Fruit fly (Drosophila melanogaster) whole organism, prepupa: ENCODE results near the gene Nsun5.

Experiments
- Blimp-1 ChIP-seq: fragments of 200-800 bp; sonication (Bioruptor generic); optimal IDR thresholded peaks from 3 replicates; lab custom pipeline; 2017; ENCODE audit warnings: missing biosample characterization, missing genetic modification characterization, mild to moderate bottlenecking, moderate library complexity, missing genetic modification reagents
- CG10631 ChIP-seq: fragments of 200-800 bp; sonication (Bioruptor generic); optimal IDR thresholded peaks from 2 replicates; lab custom pipeline; 2016; ENCODE audit warnings: missing biosample characterization, missing genetic modification characterization
- CG11762 ChIP-seq: fragments of 200-800 bp; sonication (Bioruptor generic); optimal IDR thresholded peaks from 3 replicates; lab custom pipeline; 2016; ENCODE audit warnings: missing biosample characterization, missing genetic modification characterization; ENCODE audit not compliant: insufficient read depth
- CG11902 ChIP-seq: fragments of 200-800 bp; sonication (Bioruptor generic); optimal IDR thresholded peaks from 3 replicates; lab custom pipeline; 2016; ENCODE audit warnings: missing biosample characterization, missing genetic modification characterization
- CG1621 ChIP-seq: fragments of 200-800 bp; sonication (Bioruptor generic); optimal IDR thresholded peaks from 3 replicates; lab custom pipeline; 2018; ENCODE audit warnings: missing biosample characterization, mild to moderate bottlenecking, missing genetic modification characterization
- CG16779 ChIP-seq: fragments of 200-800 bp; sonication (Bioruptor generic); optimal IDR thresholded peaks from 3 replicates; lab custom pipeline; 2017; ENCODE audit warnings: missing biosample characterization, mild to moderate bottlenecking, missing genetic modification characterization
- CG3032 ChIP-seq: fragments of 200-800 bp; optimal IDR thresholded peaks from 2 replicates; lab custom pipeline; 2019; ENCODE audit warnings: missing biosample characterization, mild to moderate bottlenecking, missing genetic modification characterization, moderate library complexity
- CG32006 ChIP-seq: fragments of 200-800 bp; sonication (Bioruptor generic); optimal IDR thresholded peaks from 3 replicates; lab custom pipeline; 2017; ENCODE audit warnings: missing biosample characterization, mild to moderate bottlenecking, missing genetic modification characterization
- CG34406 ChIP-seq: fragments of 200-800 bp; sonication (Bioruptor generic); optimal IDR thresholded peaks from 3 replicates; lab custom pipeline; 2016; ENCODE audit warnings: missing biosample characterization, missing genetic modification characterization
- CG3919 ChIP-seq: fragments of 200-800 bp; sonication (Bioruptor generic); optimal IDR thresholded peaks from 3 replicates; lab custom pipeline; 2016; ENCODE audit warnings: missing biosample characterization, missing genetic modification characterization
- CG4318 ChIP-seq: fragments of 200-800 bp; sonication (Bioruptor generic); optimal IDR thresholded peaks from 3 replicates; lab custom pipeline; 2017; ENCODE audit warnings: missing biosample characterization, mild to moderate bottlenecking, missing genetic modification characterization
- CG6163 ChIP-seq: fragments of 200-800 bp; sonication (Bioruptor generic); IDR thresholded peaks from 3 replicates; pipeline ENCODE4 v1.3.6; 2022; ENCODE audit warnings: missing biosample characterization, missing genetic modification characterization
- CG6792 ChIP-seq: fragments of 200-800 bp; sonication (Bioruptor generic); optimal IDR thresholded peaks from 3 replicates; lab custom pipeline; 2016; ENCODE audit warnings: missing biosample characterization, missing genetic modification characterization
- CG6808 ChIP-seq: fragments of 200-800 bp; sonication (Bioruptor generic); optimal IDR thresholded peaks from 3 replicates; lab custom pipeline; 2017; ENCODE audit warnings: missing biosample characterization, missing genetic modification characterization, mild to moderate bottlenecking, moderate library complexity, missing genetic modification reagents
- CG6854 ChIP-seq: fragments of 200-800 bp; sonication (Bioruptor generic); optimal IDR thresholded peaks from 2 replicates; lab custom pipeline; 2017; ENCODE audit warnings: missing biosample characterization, mild to moderate bottlenecking, missing genetic modification characterization
- CG8119 ChIP-seq: fragments of 200-800 bp; sonication (Bioruptor generic); IDR thresholded peaks from 3 replicates; pipeline ENCODE4 v1.3.6; 2022; ENCODE audit warnings: missing biosample characterization, missing genetic modification characterization
- CG8319 ChIP-seq: fragments of 200-800 bp; sonication (Bioruptor generic); optimal IDR thresholded peaks from 3 replicates; lab custom pipeline; 2016; ENCODE audit warnings: missing biosample characterization, missing genetic modification characterization
- CG8632 ChIP-seq: fragments of 200-800 bp; sonication (Bioruptor generic); optimal IDR thresholded peaks from 3 replicates; lab custom pipeline; 2016; ENCODE audit warnings: missing biosample characterization, missing genetic modification characterization
- CG9139 ChIP-seq: fragments of 200-800 bp; sonication (Bioruptor generic); optimal IDR thresholded peaks from 3 replicates; lab custom pipeline; 2017; ENCODE audit warnings: missing biosample characterization, mild to moderate bottlenecking, missing genetic modification characterization
- Eip75B ChIP-seq: fragments of 200-800 bp; sonication (Bioruptor generic); optimal IDR thresholded peaks from 3 replicates; lab custom pipeline; 2016; ENCODE audit warnings: missing biosample characterization, missing genetic modification characterization
- Eip78C ChIP-seq: fragments of 200-800 bp; sonication (Bioruptor generic); peaks from one replicate; lab custom pipeline; 2016; ENCODE audit warnings: missing biosample characterization, missing genetic modification characterization
- Eip93F ChIP-seq: fragments of 200-800 bp; sonication (Bioruptor generic); optimal IDR thresholded peaks from 2 replicates; lab custom pipeline; 2016; ENCODE audit warnings: missing biosample characterization, mild to moderate bottlenecking, missing genetic modification characterization
- Ets21C ChIP-seq: fragments of 200-800 bp; sonication (Bioruptor generic); optimal IDR thresholded peaks from 3 replicates; lab custom pipeline; 2016; ENCODE audit warnings: missing biosample characterization, missing genetic modification characterization
- Ets96B ChIP-seq: fragments of 200-800 bp; optimal IDR thresholded peaks from 2 replicates; lab custom pipeline; 2019; ENCODE audit warnings: missing biosample characterization, mild to moderate bottlenecking, missing genetic modification characterization, moderate library complexity
- Gug ChIP-seq: fragments of 200-800 bp; sonication (Bioruptor generic); IDR thresholded peaks from 2 replicates; pipeline ENCODE4 v1.3.6; 2022; ENCODE audit warnings: missing biosample characterization, missing genetic modification characterization
- Hr38 ChIP-seq: sonication (Bioruptor generic); optimal IDR thresholded peaks from 2 replicates; lab custom pipeline; 2016; ENCODE audit warnings: missing biosample characterization, missing genetic modification characterization
- Hr39 ChIP-seq: fragments of 200-800 bp; sonication (Bioruptor generic); optimal IDR thresholded peaks from 2 replicates; lab custom pipeline; 2016; ENCODE audit warnings: missing biosample characterization, missing genetic modification characterization
- Hr4 ChIP-seq: fragments of 200-800 bp; sonication (Bioruptor generic); optimal IDR thresholded peaks from 3 replicates; lab custom pipeline; 2016; ENCODE audit warnings: missing biosample characterization, missing genetic modification characterization
- Met ChIP-seq: fragments of 200-800 bp; sonication (Bioruptor generic); optimal IDR thresholded peaks from 3 replicates; lab custom pipeline; 2016; ENCODE audit warnings: missing biosample characterization, missing genetic modification characterization
- Sox102F ChIP-seq: fragments of 200-800 bp; sonication (Bioruptor generic); optimal IDR thresholded peaks from 2 replicates; lab custom pipeline; 2016; ENCODE audit warnings: missing biosample characterization, mild to moderate bottlenecking, missing genetic modification characterization
- Sox14 ChIP-seq: fragments of 200-800 bp; sonication (Bioruptor generic); optimal IDR thresholded peaks from 3 replicates; lab custom pipeline; 2016; ENCODE audit warnings: missing biosample characterization, missing genetic modification characterization
- Sox15 ChIP-seq: fragments of 200-800 bp; sonication (Bioruptor generic); optimal IDR thresholded peaks from 3 replicates; lab custom pipeline; 2016; ENCODE audit warnings: missing biosample characterization, missing genetic modification characterization
- achi ChIP-seq: fragments of 200-800 bp; sonication (Bioruptor generic); optimal IDR thresholded peaks from 3 replicates; lab custom pipeline; 2016; ENCODE audit warnings: missing biosample characterization, missing genetic modification characterization
- acj6 ChIP-seq: fragments of 200-800 bp; sonication (Bioruptor generic); optimal IDR thresholded peaks from 3 replicates; lab custom pipeline; 2016; ENCODE audit warnings: missing biosample characterization, missing genetic modification characterization
- cyc ChIP-seq: fragments of 200-800 bp; sonication (Bioruptor generic); optimal IDR thresholded peaks from 3 replicates; lab custom pipeline; 2016; ENCODE audit warnings: missing biosample characterization, missing genetic modification characterization
- dac ChIP-seq: fragments of 200-800 bp; sonication (Bioruptor generic); optimal IDR thresholded peaks from 2 replicates; lab custom pipeline; 2017; ENCODE audit warnings: missing biosample characterization, mild to moderate bottlenecking, missing genetic modification characterization
- dsx ChIP-seq: fragments of 200-800 bp; optimal IDR thresholded peaks from 3 replicates; lab custom pipeline; 2019; ENCODE audit warnings: missing biosample characterization, mild to moderate bottlenecking, missing genetic modification characterization, moderate library complexity; ENCODE audit not compliant: poor library complexity, severe bottlenecking
- eg ChIP-seq: fragments of 200-800 bp; sonication (Bioruptor generic); IDR thresholded peaks from 3 replicates; pipeline ENCODE4 v1.3.6; 2022; ENCODE audit warnings: missing biosample characterization, missing genetic modification characterization
- fd85E ChIP-seq: fragments of 200-800 bp; sonication (Bioruptor generic); optimal IDR thresholded peaks from 3 replicates; lab custom pipeline; 2016; ENCODE audit warnings: missing biosample characterization, missing genetic modification characterization
- fkh ChIP-seq: fragments of 200-800 bp; sonication (Bioruptor generic); optimal IDR thresholded peaks from 3 replicates; lab custom pipeline; 2017; ENCODE audit warnings: missing biosample characterization, mild to moderate bottlenecking, missing genetic modification characterization, moderate library complexity
- lz ChIP-seq: fragments of 200-800 bp; sonication (Bioruptor generic); optimal IDR thresholded peaks from 3 replicates; lab custom pipeline; 2016; ENCODE audit warnings: missing biosample characterization, missing genetic modification characterization
- net ChIP-seq: fragments of 200-800 bp; sonication (Bioruptor generic); optimal IDR thresholded peaks from 3 replicates; lab custom pipeline; 2016; ENCODE audit warnings: missing biosample characterization, missing genetic modification characterization
- pdm3 ChIP-seq: fragments of 200-800 bp; sonication (Bioruptor generic); optimal IDR thresholded peaks from 3 replicates; lab custom pipeline; 2016; ENCODE audit warnings: missing biosample characterization, missing genetic modification characterization
- spab ChIP-seq: fragments of 200-800 bp; sonication (Bioruptor generic); optimal IDR thresholded peaks from 2 replicates; lab custom pipeline; 2017; ENCODE audit warnings: missing biosample characterization, mild to moderate bottlenecking, missing genetic modification characterization, missing genetic modification reagents
- ss ChIP-seq, 2 experiments: fragments of 200-800 bp; sonication (Bioruptor generic); optimal IDR thresholded peaks; 2 replicates in 1 of 2; 3 replicates in 1 of 2; lab custom pipeline; 2017 to 2018; ENCODE audit warnings: mild to moderate bottlenecking in 2 of 2, missing biosample characterization in 2 of 2, missing genetic modification characterization in 2 of 2, moderate library complexity in 1 of 2
- svp ChIP-seq: fragments of 200-800 bp; sonication (Bioruptor generic); peaks from one replicate; lab custom pipeline; 2016; ENCODE audit warnings: missing biosample characterization, missing genetic modification characterization
- vri ChIP-seq: fragments of 200-800 bp; sonication (Bioruptor generic); optimal IDR thresholded peaks from 3 replicates; lab custom pipeline; 2016; ENCODE audit warnings: missing biosample characterization, mild to moderate bottlenecking, missing genetic modification characterization

The Nsun5 gene

DNA sequence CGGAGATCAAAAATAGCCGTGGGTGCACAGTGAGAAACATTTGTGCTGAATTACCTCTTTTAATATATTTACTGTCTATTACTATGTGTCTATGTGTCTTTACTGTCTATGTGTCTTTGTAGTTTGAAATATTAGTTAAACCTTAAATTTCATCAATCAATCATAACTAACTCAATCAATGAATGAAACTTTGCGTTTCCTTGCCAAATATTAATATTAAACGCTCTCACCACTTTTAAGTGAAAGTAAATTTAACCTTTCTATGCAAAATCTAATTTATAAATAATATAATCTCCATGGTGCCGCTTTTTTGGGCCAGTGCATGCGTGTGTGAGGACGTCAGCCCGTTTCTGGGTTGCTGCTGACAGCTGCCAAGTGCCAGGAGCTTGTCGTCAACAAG is 19.1 kb upstream of the Nsun5 start (continued):
- peak; percentile 72 for TF ChIP-seq CG11762
- peak; percentile 57 for TF ChIP-seq spab (GFP tag; lab: Kevin White, UChicago)
- peak; percentile 85 for TF ChIP-seq CG4318 (GFP tag; lab: Kevin White, UChicago)
- TF ChIP-seq cyc (GFP tag; lab: Kevin White, UChicago) = peak; percentile 65
- peak; percentile 83 for TF ChIP-seq CG8119
- peak; percentile 43 for TF ChIP-seq dac
- TF ChIP-seq CG8319 (GFP tag; lab: Kevin White, UChicago) = peak; percentile 56
- peak; percentile 78 for TF ChIP-seq CG6808 (GFP tag; lab: Kevin White, UChicago)
- TF ChIP-seq Eip75B = peak; percentile 51
- TF ChIP-seq CG8632 (GFP tag; lab: Kevin White, UChicago) = peak; percentile 77
- TF ChIP-seq Blimp-1 = no peak
- TF ChIP-seq CG11902 (GFP tag; lab: Kevin White, UChicago) = peak; percentile 50
- peak; percentile 94 for TF ChIP-seq CG32006
- peak; percentile 39 for TF ChIP-seq dsx (GFP tag; lab: Kevin White, UChicago)
- TF ChIP-seq svp (GFP tag; lab: Kevin White, UChicago) = peak; percentile 65
- peak; percentile 73 for TF ChIP-seq CG34406
- peak; percentile 74 for TF ChIP-seq Met
- TF ChIP-seq lz (GFP tag; lab: Kevin White, UChicago) = peak; percentile 59
- peak; percentile 44 for TF ChIP-seq fd85E
- TF ChIP-seq net = peak; percentile 76
- no peak for TF ChIP-seq CG6854 (GFP tag; lab: Kevin White, UChicago)
- TF ChIP-seq Sox14 = peak; percentile 69
- peak; percentile 80 for TF ChIP-seq CG3919 (GFP tag; lab: Kevin White, UChicago)
- no peak for TF ChIP-seq Eip93F (GFP tag; lab: Kevin White, UChicago)
- TF ChIP-seq Hr39 (GFP tag; lab: Kevin White, UChicago) = peak; percentile 62
- peak; percentile 60 for TF ChIP-seq CG16779
- peak; percentile 57 for TF ChIP-seq Sox102F (GFP tag; lab: Kevin White, UChicago)
- peak; percentile 24 for TF ChIP-seq CG1621 (tag; lab: Kevin White, UChicago)
- peak; percentile 61 for TF ChIP-seq Ets96B (tag; lab: Kevin White, UChicago)
- peak; percentile 93 for TF ChIP-seq Eip78C (GFP tag; lab: Kevin White, UChicago)
- peak; percentile 69 for TF ChIP-seq eg (GFP tag; lab: Robert Waterston, UW)
- TF ChIP-seq ss (GFP tag; optimal IDR thresholded peaks at IDR 0.05; lab: Kevin White, UChicago) = peak; percentile 40 to 74
- no peak for TF ChIP-seq fkh (GFP tag; lab: Kevin White, UChicago)
- peak; percentile 60 for TF ChIP-seq CG6792 (GFP tag; lab: Kevin White, UChicago)

DNA sequence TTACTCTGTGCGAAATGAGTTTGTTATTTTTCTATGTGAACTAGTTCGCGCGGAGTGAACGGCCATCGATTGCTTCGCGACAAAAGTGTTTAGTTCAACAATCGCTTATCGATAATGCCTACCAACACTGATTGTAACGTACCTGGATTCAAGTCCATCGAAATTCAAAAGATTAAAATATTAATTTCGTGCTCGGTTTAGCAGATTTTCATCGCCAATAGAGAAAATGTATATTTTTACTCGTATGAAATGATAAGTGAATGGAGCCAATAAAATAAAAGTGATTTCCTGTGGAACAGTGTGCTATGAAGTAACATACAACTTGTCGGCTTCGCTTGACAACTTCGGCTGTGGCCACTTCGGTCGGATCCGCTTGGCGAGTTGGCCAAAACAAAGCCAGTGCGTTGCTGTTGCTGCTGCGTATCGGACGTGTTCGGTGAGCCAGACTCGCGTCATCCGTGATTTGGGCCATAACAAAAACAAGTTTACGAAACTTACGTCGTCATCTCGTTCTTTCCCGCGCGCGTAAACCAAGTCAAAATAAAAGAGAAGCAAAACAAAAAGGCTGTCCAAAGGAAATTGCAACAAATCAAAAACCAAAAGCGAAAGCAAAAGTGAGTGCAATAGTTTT is 18.3 kb upstream of the Nsun5 start, which contains the start of the genes CG5555 and myd:
TSS of gene CG5555 (minus strand) at position 276 of the 631 bp plus-strand sequence.
TSS of gene myd (plus strand) at position 397 of the 631 bp plus-strand sequence.
- TF ChIP-seq CG9139 (GFP tag; lab: Kevin White, UChicago) (peak; percentile 28), Sox102F (GFP tag; lab: Kevin White, UChicago) (peak; percentile 68), CG32006 (no peak), Eip75B (peak; percentile 68), CG3919 (GFP tag; lab: Kevin White, UChicago) (peak; percentile 16), net (peak; percentile 34), CG11902 (GFP tag; lab: Kevin White, UChicago) (no peak), achi (GFP tag; lab: Kevin White, UChicago) (peak; percentile 58), Hr4 (GFP tag; lab: Kevin White, UChicago) (peak; percentile 73), Ets21C (GFP tag; lab: Kevin White, UChicago) (peak; percentile 45), CG34406 (peak; percentile 70), vri (GFP tag; lab: Kevin White, UChicago) (peak; percentile 97), CG3032 (peak; percentile 48), fd85E (no peak), CG6163 (GFP tag; lab: Robert Waterston, UW) (peak; percentile 59), Hr38 (GFP tag; lab: Kevin White, UChicago) (no peak), Eip93F (GFP tag; lab: Kevin White, UChicago) (peak; percentile 16), Met (peak; percentile 62), CG6808 (GFP tag; lab: Kevin White, UChicago) (no peak), pdm3 (GFP tag; lab: Kevin White, UChicago) (peak; percentile 75), Hr39 (GFP tag; lab: Kevin White, UChicago) (peak; percentile 62), Blimp-1 (peak; percentile 89), lz (GFP tag; lab: Kevin White, UChicago) (peak; percentile 66), CG8632 (GFP tag; lab: Kevin White, UChicago) (peak; percentile 54), CG10631 (GFP tag; lab: Kevin White, UChicago) (no peak), cyc (GFP tag; lab: Kevin White, UChicago) (peak; percentile 39), acj6 (GFP tag; lab: Kevin White, UChicago) (peak; percentile 53), dac (no peak), Sox15 (no peak), CG4318 (GFP tag; lab: Kevin White, UChicago) (peak; percentile 2), Gug (GFP tag; lab: Robert Waterston, UW) (no peak), CG11762 (no peak)
